Fruit fly (Drosophila melanogaster) whole organism, embryonic: Measurements from ENCODE around the gene CG33641.

Experiments used
- Aef1 ChIP-seq: fragments of 200-800 bp; sonication (Bioruptor generic); IDR thresholded peaks from 3 replicates; pipeline ENCODE4 v1.3.6; 2022; ENCODE audit warnings: missing biosample characterization, missing genetic modification characterization
- Atf-2 ChIP-seq: fragments of 200-800 bp; sonication (Bioruptor generic); optimal IDR thresholded peaks from 2 replicates; lab custom pipeline; 2016; ENCODE audit warnings: missing biosample characterization, missing genetic modification characterization
- Bgb ChIP-seq: fragments of 200-800 bp; sonication (Bioruptor generic); IDR thresholded peaks from 2 replicates; pipeline ENCODE4 v1.3.6; 2022; ENCODE audit warnings: missing biosample characterization, missing genetic modification characterization; ENCODE audit not compliant: partially characterized antibody
- CG10431 ChIP-seq: fragments of 200-800 bp; sonication (Bioruptor generic); optimal IDR thresholded peaks from 3 replicates; lab custom pipeline; 2018; ENCODE audit warnings: missing biosample characterization, mild to moderate bottlenecking, missing genetic modification characterization
- CG11247 ChIP-seq: fragments of 200-800 bp; sonication (Bioruptor generic); IDR thresholded peaks from 2 replicates; pipeline ENCODE4 v1.3.6; 2022; ENCODE audit warnings: missing biosample characterization, missing genetic modification characterization
- CG11456 ChIP-seq: fragments of 200-800 bp; sonication (Bioruptor generic); IDR thresholded peaks from 3 replicates; pipeline ENCODE4 v1.3.6; 2022; ENCODE audit warnings: missing biosample characterization, missing genetic modification characterization
- CG15011 ChIP-seq: fragments of 200-800 bp; sonication (Bioruptor generic); optimal IDR thresholded peaks from 3 replicates; lab custom pipeline; 2018; ENCODE audit warnings: missing biosample characterization, mild to moderate bottlenecking, missing genetic modification characterization
- CG18262 ChIP-seq: fragments of 200-800 bp; optimal IDR thresholded peaks from 3 replicates; lab custom pipeline; 2019; ENCODE audit warnings: missing biosample characterization, mild to moderate bottlenecking, missing genetic modification characterization, moderate library complexity
- CG2712 ChIP-seq: fragments of 200-800 bp; optimal IDR thresholded peaks from 3 replicates; lab custom pipeline; 2019; ENCODE audit warnings: missing biosample characterization, mild to moderate bottlenecking, missing genetic modification characterization, moderate library complexity
- CG31441 ChIP-seq: fragments of 200-800 bp; sonication (Bioruptor generic); IDR thresholded peaks from 2 replicates; pipeline ENCODE4 v1.3.6; 2022; ENCODE audit warnings: missing biosample characterization, missing genetic modification characterization
- CG32772 ChIP-seq: fragments of 200-800 bp; sonication (Bioruptor generic); IDR thresholded peaks from 2 replicates; pipeline ENCODE4 v1.3.6; 2022; ENCODE audit warnings: missing biosample characterization, missing genetic modification characterization
- CG42726 ChIP-seq: fragments of 200-800 bp; sonication (Bioruptor generic); IDR thresholded peaks from 2 replicates; pipeline ENCODE4 v1.3.6; 2022; ENCODE audit warnings: missing biosample characterization, missing genetic modification characterization; ENCODE audit not compliant: partially characterized antibody
- CG4360 ChIP-seq: fragments of 200-800 bp; sonication (Bioruptor generic); IDR thresholded peaks from 2 replicates; pipeline ENCODE4 v1.3.6; 2022; ENCODE audit warnings: missing biosample characterization, missing genetic modification characterization
- CG4404 ChIP-seq: fragments of 200-800 bp; sonication (Bioruptor generic); IDR thresholded peaks from 2 replicates; pipeline ENCODE4 v1.3.6; 2022; ENCODE audit warnings: missing biosample characterization, missing genetic modification characterization
- CG4730 ChIP-seq: fragments of 200-800 bp; sonication (Bioruptor generic); IDR thresholded peaks from 2 replicates; pipeline ENCODE4 v1.3.6; 2022; ENCODE audit warnings: missing biosample characterization, missing genetic modification characterization
- CG5953 ChIP-seq: fragments of 200-800 bp; sonication (Bioruptor generic); IDR thresholded peaks from 2 replicates; pipeline ENCODE4 v1.3.6; 2022; ENCODE audit warnings: missing biosample characterization, missing genetic modification characterization
- CG6813 ChIP-seq: fragments of 200-800 bp; sonication (Bioruptor generic); optimal IDR thresholded peaks from 2 replicates; lab custom pipeline; 2017; ENCODE audit warnings: missing biosample characterization, missing genetic modification characterization, mild to moderate bottlenecking, moderate library complexity, missing genetic modification reagents
- CG6854 ChIP-seq: fragments of 200-800 bp; sonication (Bioruptor generic); optimal IDR thresholded peaks from 3 replicates; lab custom pipeline; 2017; ENCODE audit warnings: missing biosample characterization, mild to moderate bottlenecking, missing genetic modification characterization
- CG8281 ChIP-seq: fragments of 200-800 bp; sonication (Bioruptor generic); optimal IDR thresholded peaks from 2 replicates; lab custom pipeline; 2018; ENCODE audit warnings: missing biosample characterization, mild to moderate bottlenecking, missing genetic modification characterization, moderate library complexity
- CG8388 ChIP-seq: fragments of 200-800 bp; sonication (Bioruptor generic); optimal IDR thresholded peaks from 2 replicates; lab custom pipeline; 2019; ENCODE audit warnings: missing biosample characterization, mild to moderate bottlenecking, missing genetic modification characterization, moderate library complexity
- CG9727 ChIP-seq: fragments of 200-800 bp; sonication (Bioruptor generic); optimal IDR thresholded peaks from 3 replicates; lab custom pipeline; 2017; ENCODE audit warnings: missing biosample characterization, mild to moderate bottlenecking, missing genetic modification characterization
- CkIIα-i1 ChIP-seq: fragments of 200-800 bp; sonication (Bioruptor generic); IDR thresholded peaks from 2 replicates; pipeline ENCODE4 v1.3.6; 2022; ENCODE audit warnings: missing biosample characterization, missing genetic modification characterization
- D ChIP-seq, 2 experiments: fragments of 200-800 bp in 1 of 2; fragments of >200 bp in 1 of 2; sonication (Bioruptor generic) in 1 of 2; optimal IDR thresholded peaks; 2 replicates in 1 of 2; 3 replicates in 1 of 2; lab custom pipeline; 2017; ENCODE audit warnings: mild to moderate bottlenecking in 1 of 2, missing biosample characterization in 1 of 2, missing genetic modification characterization in 1 of 2, missing genetic modification reagents in 1 of 2
- Dref ChIP-seq: fragments of 200-800 bp; sonication (Bioruptor generic); IDR thresholded peaks from 2 replicates; pipeline ENCODE4 v1.3.6; 2022; ENCODE audit warnings: missing biosample characterization, missing genetic modification characterization
- E2f1 ChIP-seq: fragments of 200-800 bp; sonication (Bioruptor generic); IDR thresholded peaks from 2 replicates; pipeline ENCODE4 v1.3.6; 2022; ENCODE audit warnings: missing biosample characterization, missing genetic modification characterization
- Fer1 ChIP-seq: fragments of 200-800 bp; sonication (Bioruptor generic); optimal IDR thresholded peaks from 2 replicates; lab custom pipeline; 2017; ENCODE audit warnings: missing biosample characterization, mild to moderate bottlenecking, missing genetic modification characterization
- H2.0 ChIP-seq: fragments of 200-800 bp; sonication (Bioruptor generic); IDR thresholded peaks from 2 replicates; pipeline ENCODE4 v1.3.6; 2022; ENCODE audit warnings: missing biosample characterization, missing genetic modification characterization
- HLH54F ChIP-seq: fragments of 200-800 bp; sonication (Bioruptor generic); optimal IDR thresholded peaks from 3 replicates; lab custom pipeline; 2016; ENCODE audit warnings: missing biosample characterization, missing genetic modification characterization
- Hr51 ChIP-seq, 2 experiments: fragments of 200-800 bp; sonication (Bioruptor generic); optimal IDR thresholded peaks; 2 replicates in 1 of 2; 3 replicates in 1 of 2; lab custom pipeline; 2016 to 2018; ENCODE audit warnings: missing biosample characterization in 2 of 2, missing genetic modification characterization in 2 of 2, mild to moderate bottlenecking in 1 of 2, moderate library complexity in 1 of 2
- Lpt ChIP-seq: fragments of >200 bp; optimal IDR thresholded peaks from 2 replicates; lab custom pipeline; 2018; ENCODE audit warnings: missing biosample characterization, missing genetic modification characterization
- Pdp1 ChIP-seq, 2 experiments: fragments of 200-800 bp; sonication (Bioruptor generic); optimal IDR thresholded peaks; 3 replicates each; lab custom pipeline; 2016; ENCODE audit warnings: missing biosample characterization in 2 of 2, missing genetic modification characterization in 2 of 2, mild to moderate bottlenecking in 1 of 2, moderate library complexity in 1 of 2
- chinmo ChIP-seq: fragments of 200-800 bp; sonication (Bioruptor generic); IDR thresholded peaks from 4 replicates; pipeline ENCODE4 v1.3.6; 2022; ENCODE audit warnings: missing biosample characterization, missing genetic modification characterization; ENCODE audit not compliant: partially characterized antibody
- chn ChIP-seq: fragments of 200-800 bp; sonication (Bioruptor generic); optimal IDR thresholded peaks from 2 replicates; lab custom pipeline; 2016; ENCODE audit warnings: missing biosample characterization, missing genetic modification characterization
- corto ChIP-seq: fragments of 200-800 bp; sonication (Bioruptor generic); optimal IDR thresholded peaks from 2 replicates; lab custom pipeline; 2016; ENCODE audit warnings: missing biosample characterization, mild to moderate bottlenecking, missing genetic modification characterization, moderate library complexity
- crp ChIP-seq, 2 experiments: fragments of 200-800 bp; sonication (Bioruptor generic); optimal IDR thresholded peaks; 2 replicates in 1 of 2; 3 replicates in 1 of 2; lab custom pipeline; 2017; ENCODE audit warnings: missing biosample characterization in 2 of 2, missing genetic modification characterization in 2 of 2, mild to moderate bottlenecking in 1 of 2, moderate library complexity in 1 of 2
- ems ChIP-seq: fragments of 200-800 bp; sonication (Bioruptor generic); optimal IDR thresholded peaks from 3 replicates; lab custom pipeline; 2016; ENCODE audit warnings: missing biosample characterization, missing genetic modification characterization
- ind ChIP-seq: fragments of 200-800 bp; sonication (Bioruptor generic); optimal IDR thresholded peaks from 3 replicates; lab custom pipeline; 2016; ENCODE audit warnings: missing biosample characterization, missing genetic modification characterization
- insv ChIP-seq, 2 experiments: fragments of 200-800 bp; sonication (Bioruptor generic); optimal IDR thresholded peaks; 3 replicates each; lab custom pipeline; 2016 to 2018; ENCODE audit warnings: missing biosample characterization in 2 of 2, missing genetic modification characterization in 2 of 2
- knrl ChIP-seq: fragments of 200-800 bp; sonication (Bioruptor generic); IDR thresholded peaks from 3 replicates; pipeline ENCODE4 v1.3.6; 2022; ENCODE audit warnings: missing biosample characterization, missing genetic modification characterization; ENCODE audit not compliant: partially characterized antibody
- onecut ChIP-seq: fragments of 200-800 bp; sonication (Bioruptor generic); IDR thresholded peaks from 2 replicates; pipeline ENCODE4 v1.3.6; 2022; ENCODE audit warnings: missing biosample characterization, missing genetic modification characterization
- otp ChIP-seq: fragments of 200-800 bp; sonication (Bioruptor generic); IDR thresholded peaks from 3 replicates; pipeline ENCODE4, ENCODE4 v1.3.6; 2022; ENCODE audit warnings: missing biosample characterization, missing genetic modification characterization
- pum ChIP-seq: fragments of 200-800 bp; sonication (Bioruptor generic); optimal IDR thresholded peaks from 2 replicates; lab custom pipeline; 2016; ENCODE audit warnings: missing biosample characterization, missing genetic modification characterization
- sisA ChIP-seq: fragments of 200-800 bp; sonication (Bioruptor generic); IDR thresholded peaks from 2 replicates; pipeline ENCODE4 v1.3.6; 2022; ENCODE audit warnings: missing biosample characterization, missing genetic modification characterization
- slbo ChIP-seq: fragments of 200-800 bp; sonication (Bioruptor generic); IDR thresholded peaks from 2 replicates; pipeline ENCODE4 v1.3.6; 2022; ENCODE audit warnings: missing biosample characterization, missing genetic modification characterization
- tin ChIP-seq: fragments of 200-800 bp; sonication (Bioruptor generic); optimal IDR thresholded peaks from 3 replicates; lab custom pipeline; 2016; ENCODE audit warnings: missing biosample characterization, missing genetic modification characterization
- vfl ChIP-seq: fragments of 200-800 bp; sonication (Bioruptor generic); optimal IDR thresholded peaks from 2 replicates; lab custom pipeline; 2016; ENCODE audit warnings: missing biosample characterization, missing genetic modification characterization
- zfh2 ChIP-seq: fragments of 200-800 bp; sonication (Bioruptor generic); optimal IDR thresholded peaks from 2 replicates; lab custom pipeline; 2016; ENCODE audit warnings: missing biosample characterization, missing genetic modification characterization

CG33641 gene

dm6 chr2L:13547738-13548726 is 19.2 kb downstream of the CG33641 start (continued):
- peak; percentile 63 for TF ChIP-seq slbo (GFP tag; lab: Robert Waterston, UW)
- TF ChIP-seq CG8281 (tag; lab: Kevin White, UChicago): no peak
- no peak for TF ChIP-seq otp (GFP tag; lab: Robert Waterston, UW)
- no peak for TF ChIP-seq D (optimal IDR thresholded peaks at IDR 0.05; lab: Kevin White, UChicago)
- peak; percentile 46 for TF ChIP-seq D (GFP tag; optimal IDR thresholded peaks at IDR 0.05; lab: Kevin White, UChicago)
- TF ChIP-seq Lpt (GFP tag; lab: Kevin White, UChicago): no peak
- TF ChIP-seq chinmo (GFP tag; lab: Robert Waterston, UW): peak; percentile 59; the same call in 1 of the 4 replicates
- TF ChIP-seq vfl (GFP tag; lab: Kevin White, UChicago): peak; percentile 29
- peak; percentile 48 for TF ChIP-seq ind (GFP tag; lab: Kevin White, UChicago)
- peak; percentile 26 for TF ChIP-seq chn (GFP tag; lab: Kevin White, UChicago)
- 0 out of 2 replicates have a peak, but pooled peaks have one; percentile 4 for TF ChIP-seq CG42726
- TF ChIP-seq CG32772 (GFP tag; lab: Robert Waterston, UW): no peak
- peak; percentile 41 for TF ChIP-seq HLH54F
- peak; percentile 11 for TF ChIP-seq Fer1 (GFP tag; lab: Kevin White, UChicago)
- TF ChIP-seq CG11456 (GFP tag; lab: Robert Waterston, UW): peak; percentile 63
- TF ChIP-seq H2.0 (GFP tag; lab: Robert Waterston, UW): no peak
- peak; percentile 7; the same call in 1 of the 3 replicates for TF ChIP-seq Aef1 (GFP tag; lab: Robert Waterston, UW)
- TF ChIP-seq pum: peak; percentile 64
- peak; percentile 59 for TF ChIP-seq CG6813 (GFP tag; lab: Kevin White, UChicago)
- peak; percentile 36 to 56 for TF ChIP-seq Hr51 (GFP tag; optimal IDR thresholded peaks at IDR 0.05; lab: Kevin White, UChicago)
- peak; percentile 10; the same call in 1 of the 2 replicates for TF ChIP-seq sisA (GFP tag; lab: Robert Waterston, UW)
- TF ChIP-seq onecut (GFP tag; lab: Robert Waterston, UW): peak; percentile 46; the same call in 1 of the 2 replicates
- TF ChIP-seq CG4404: peak; percentile 72
- TF ChIP-seq tin (GFP tag; lab: Kevin White, UChicago): peak; percentile 51
- no peak for TF ChIP-seq CkIIα-i1
- TF ChIP-seq corto (GFP tag; lab: Kevin White, UChicago): no peak
- TF ChIP-seq CG6854: no peak
- TF ChIP-seq CG18262: peak; percentile 69
- no peak for TF ChIP-seq insv (GFP tag; optimal IDR thresholded peaks at IDR 0.05; lab: Kevin White, UChicago)
- TF ChIP-seq CG10431: no peak
- TF ChIP-seq zfh2: peak; percentile 51
- TF ChIP-seq CG9727 (GFP tag; lab: Kevin White, UChicago): peak; percentile 99
- peak; percentile 32 for TF ChIP-seq CG15011 (GFP tag; lab: Kevin White, UChicago)
- TF ChIP-seq Bgb (GFP tag; lab: Robert Waterston, UW): peak; percentile 40; the same call in 1 of the 2 replicates
- TF ChIP-seq CG31441: peak; percentile 44; the same call in 1 of the 2 replicates
- TF ChIP-seq CG5953 (GFP tag; lab: Robert Waterston, UW): no peak
- TF ChIP-seq knrl (GFP tag; lab: Robert Waterston, UW): peak; percentile 37; the same call in 2 of the 3 replicates
- TF ChIP-seq Pdp1 (GFP tag; optimal IDR thresholded peaks at IDR 0.05; lab: Kevin White, UChicago): peak; percentile 66 to 95
- no peak for TF ChIP-seq CG4730 (GFP tag; lab: Robert Waterston, UW)
- TF ChIP-seq Atf-2: peak; percentile 39
- TF ChIP-seq ems: peak; percentile 18
- TF ChIP-seq CG11247 (GFP tag; lab: Robert Waterston, UW): no peak
- peak; percentile 63 for TF ChIP-seq CG2712 (tag; lab: Kevin White, UChicago)
- no peak for TF ChIP-seq CG4360 (GFP tag; lab: Robert Waterston, UW)
- TF ChIP-seq CG8388 (GFP tag; lab: Kevin White, UChicago): peak; percentile 11
- TF ChIP-seq crp (GFP tag; optimal IDR thresholded peaks at IDR 0.05; lab: Kevin White, UChicago): peak in 1 of 2 experiments; percentile 56
- TF ChIP-seq E2f1 (GFP tag; lab: Robert Waterston, UW): no peak
- TF ChIP-seq Dref (GFP tag; lab: Robert Waterston, UW): no peak
